ENCODE assay signal across 3 worm cellular contexts in genomic region chrIII:10576316-10576715, ce11.
TF ChIP-seq lines count a peak whose summit lies in the region.

No protein-coding gene starts in this region.

TF ChIP-seq in whole organism, L1 larva, 84 proteins besides CTCF, POLR2A, EP300 and RAD21:
- peak; percentile 4 for TF ChIP-seq snpc-4 (tag; optimal IDR thresholded peaks at IDR 0.05; lab: Kevin White, UChicago)

TF ChIP-seq in whole organism, L4 larva, 104 proteins besides CTCF, POLR2A, EP300 and RAD21:
- 0 out of 2 replicates have a peak, but pooled peaks have one; percentile 24 for TF ChIP-seq lin-38 (GFP tag; IDR thresholded peaks at IDR 0.05; lab: Robert Waterston, UW)

TF ChIP-seq in whole organism, young adult, 124 proteins besides CTCF, POLR2A, EP300 and RAD21:
- TF ChIP-seq hmg-1.2 (GFP tag; IDR thresholded peaks at IDR 0.05; lab: Robert Waterston, UW) (0 out of 2 replicates have a peak, but pooled peaks have one; percentile 28), snpc-1.1 (tag; optimal IDR thresholded peaks at IDR 0.05; lab: Kevin White, UChicago; ENCODE audit: insufficient read depth) (peak; percentile 73), snpc-4 (GFP tag; optimal IDR thresholded peaks at IDR 0.05; lab: Kevin White, UChicago) (peak; percentile 70), snpc-4 (tag; optimal IDR thresholded peaks at IDR 0.05; lab: Kevin White, UChicago) (peak in 3 of 4 experiments; percentile 62 to 95 (median 93))
